Worm (Caenorhabditis elegans): ENCODE data around the gene F33D4.4.

Gene F33D4.4

ce11 chrIV:7709701-7710100 is 3.0 kb upstream of the F33D4.4 start, which contains the start of the genes mrpl-1, emc-6 and mrps-24:
mrpl-1 (minus strand) TSS chrIV:7709701.
emc-6 (minus strand) TSS chrIV:7709736.
mrps-24 (plus strand) TSS chrIV:7710045.
- TF ChIP-seq R02D3.7 (tag; optimal IDR thresholded peaks at IDR 0.05) (no peak), unc-39 (tag; optimal IDR thresholded peaks at IDR 0.05) (no peak), nhr-43 (tag; optimal IDR thresholded peaks at IDR 0.05; ENCODE audit: poor library complexity, severe bottlenecking) (no peak), elt-2 (tag; optimal IDR thresholded peaks at IDR 0.05) (peak; percentile 35), nhr-76 (tag; optimal IDR thresholded peaks at IDR 0.05) (no peak), skn-1 (tag; optimal IDR thresholded peaks at IDR 0.05) (no peak), fkh-2 (tag; optimal IDR thresholded peaks at IDR 0.05) (no peak), nfya-1 (tag; optimal IDR thresholded peaks at IDR 0.05; ENCODE audit: insufficient read depth) (peak; percentile 68), aly-2 (tag; optimal IDR thresholded peaks at IDR 0.05) (no peak), nhr-12 (tag; optimal IDR thresholded peaks at IDR 0.05) (no peak), zag-1 (tag; optimal IDR thresholded peaks at IDR 0.05) (no peak), egl-5 (tag; optimal IDR thresholded peaks at IDR 0.05) (no peak), nhr-25 (tag; optimal IDR thresholded peaks at IDR 0.05) (no peak), nhr-11 (tag; optimal IDR thresholded peaks at IDR 0.05) (no peak), ceh-9 (tag; optimal IDR thresholded peaks at IDR 0.05) (no peak), lsy-12 (tag; optimal IDR thresholded peaks at IDR 0.05) (no peak), snpc-4 (tag; optimal IDR thresholded peaks at IDR 0.05) (peak; percentile 67), ceh-82 (tag; optimal IDR thresholded peaks at IDR 0.05) (no peak), egl-27 (tag; optimal IDR thresholded peaks at IDR 0.05) (no peak), elt-1 (tag; optimal IDR thresholded peaks at IDR 0.05) (no peak), nhr-28 (tag; optimal IDR thresholded peaks at IDR 0.05) (no peak), fos-1 (tag; optimal IDR thresholded peaks at IDR 0.05) (no peak), hmg-11 (tag; optimal IDR thresholded peaks at IDR 0.05) (peak; percentile 57), lin-39 (tag; optimal IDR thresholded peaks at IDR 0.05) (no peak), elt-3 (tag; optimal IDR thresholded peaks at IDR 0.05) (no peak), unc-62 (GFP tag; optimal IDR thresholded peaks at IDR 0.05) (no peak), tbx-2 (tag; optimal IDR thresholded peaks at IDR 0.05) (peak; percentile 13), nhr-23 (tag; optimal IDR thresholded peaks at IDR 0.05) (peak; percentile 67), ceh-28 (tag; optimal IDR thresholded peaks at IDR 0.05) (no peak), pha-4 (tag; optimal IDR thresholded peaks at IDR 0.05) (peak; percentile 82), lin-15B (tag; optimal IDR thresholded peaks at IDR 0.05) (peak; percentile 88), eor-1 (tag; optimal IDR thresholded peaks at IDR 0.05) (no peak), sea-2 (GFP tag; optimal IDR thresholded peaks at IDR 0.05) (no peak), mdl-1 (tag; optimal IDR thresholded peaks at IDR 0.05) (no peak), nhr-237 (tag; optimal IDR thresholded peaks at IDR 0.05) (no peak), ZK546.5 (tag; optimal IDR thresholded peaks at IDR 0.05) (no peak), jun-1 (tag; optimal IDR thresholded peaks at IDR 0.05) (no peak), nhr-77 (tag; optimal IDR thresholded peaks at IDR 0.05) (no peak), ztf-11 (tag; optimal IDR thresholded peaks at IDR 0.05) (no peak), pqm-1 (tag; optimal IDR thresholded peaks at IDR 0.05) (peak; percentile 34), nhr-67 (tag; optimal IDR thresholded peaks at IDR 0.05) (no peak)

- TF ChIP-seq nhr-67 (tag; optimal IDR thresholded peaks at IDR 0.05) = no peak
- TF ChIP-seq nhr-12 (tag; optimal IDR thresholded peaks at IDR 0.05) = no peak
- TF ChIP-seq mml-1 (tag; optimal IDR thresholded peaks at IDR 0.05) = no peak
- no peak for TF ChIP-seq ceh-28 (tag; optimal IDR thresholded peaks at IDR 0.05)
- TF ChIP-seq elt-2 (tag; optimal IDR thresholded peaks at IDR 0.05) = no peak
- no peak for TF ChIP-seq egl-27 (tag; optimal IDR thresholded peaks at IDR 0.05)
- TF ChIP-seq nhr-76 (tag; optimal IDR thresholded peaks at IDR 0.05) = no peak
- no peak for TF ChIP-seq pha-4 (tag; optimal IDR thresholded peaks at IDR 0.05)
- no peak for TF ChIP-seq fos-1 (tag; optimal IDR thresholded peaks at IDR 0.05)
Measured at ce11 chrIV:7698320-7698719, 8.4 kb downstream of the F33D4.4 start, which contains the start of gene flp-13. flp-13 (minus strand) TSS chrIV:7698420.

- TF ChIP-seq mml-1 (tag; optimal IDR thresholded peaks at IDR 0.05) (no peak), nhr-43 (tag; optimal IDR thresholded peaks at IDR 0.05; ENCODE audit: poor library complexity, severe bottlenecking) (no peak), ztf-11 (tag; optimal IDR thresholded peaks at IDR 0.05) (no peak), aly-2 (tag; optimal IDR thresholded peaks at IDR 0.05) (no peak), nhr-237 (tag; optimal IDR thresholded peaks at IDR 0.05) (no peak), nhr-11 (tag; optimal IDR thresholded peaks at IDR 0.05) (no peak), lin-15B (tag; optimal IDR thresholded peaks at IDR 0.05) (no peak), nhr-76 (tag; optimal IDR thresholded peaks at IDR 0.05) (no peak), egl-27 (tag; optimal IDR thresholded peaks at IDR 0.05) (no peak), unc-39 (tag; optimal IDR thresholded peaks at IDR 0.05) (no peak)
Measured at ce11 chrIV:7692451-7692850, 14.3 kb downstream of the F33D4.4 start.

All from whole organism, L3 larva.